Worm (Caenorhabditis elegans) whole organism, young adult: ENCODE data around the gene C07A9.10.

Experiments used
- B0336.3 ChIP-seq: fragments of 200-800 bp; sonication (Bioruptor generic); IDR thresholded peaks from 2 replicates; pipeline ENCODE4 v1.3.6; 2022; ENCODE audit warnings: missing genetic modification characterization, missing compliant biosample characterization
- C17E4.6 ChIP-seq: fragments of 200-800 bp; sonication (Bioruptor generic); IDR thresholded peaks from 2 replicates; pipeline ENCODE4 v1.3.6; 2022; ENCODE audit warnings: missing genetic modification reagents, missing genetic modification characterization, missing compliant biosample characterization
- D2030.7 ChIP-seq: fragments of 200-800 bp; sonication (Bioruptor generic); IDR thresholded peaks from 2 replicates; pipeline ENCODE4 v1.3.6; 2022; ENCODE audit warnings: missing genetic modification reagents, missing genetic modification characterization, missing compliant biosample characterization
- F23B12.7 ChIP-seq: sonication (generic microtip); optimal IDR thresholded peaks from 2 replicates; lab custom pipeline; 2017; ENCODE audit warnings: missing genetic modification characterization, mild to moderate bottlenecking, missing compliant biosample characterization, antibody characterized with exemption, moderate library complexity; ENCODE audit not compliant: insufficient read depth
- F57C9.4 ChIP-seq: sonication (generic microtip); optimal IDR thresholded peaks from 2 replicates; lab custom pipeline; 2017; ENCODE audit warnings: mild to moderate bottlenecking, missing genetic modification characterization, missing compliant biosample characterization
- K11D2.4 ChIP-seq: fragments of 200-800 bp; sonication (Bioruptor generic); IDR thresholded peaks from 2 replicates; pipeline ENCODE4 v1.3.6; 2022; ENCODE audit warnings: missing genetic modification reagents, missing genetic modification characterization, missing compliant biosample characterization
- K12H6.12 ChIP-seq: fragments of 200-800 bp; sonication (Bioruptor generic); optimal IDR thresholded peaks from 2 replicates; lab custom pipeline; 2018; ENCODE audit warnings: mild to moderate bottlenecking, missing genetic modification characterization, missing compliant biosample characterization
- T07F8.4 ChIP-seq: sonication (generic microtip); optimal IDR thresholded peaks from 2 replicates; lab custom pipeline; 2016; ENCODE audit warnings: mild to moderate bottlenecking, missing genetic modification characterization, moderate library complexity, missing compliant biosample characterization
- Y53G8AR.9 ChIP-seq: fragments of 200-800 bp; sonication (Bioruptor generic); conservative IDR thresholded peaks from 2 replicates; pipeline ENCODE4 v1.3.6; 2022; ENCODE audit warnings: missing genetic modification reagents, missing genetic modification characterization, missing compliant biosample characterization
- Y67H2A.10 ChIP-seq: fragments of 200-800 bp; sonication (Bioruptor generic); conservative IDR thresholded peaks from 2 replicates; pipeline ENCODE4 v1.3.6; 2022; ENCODE audit warnings: missing genetic modification reagents, missing genetic modification characterization, missing compliant biosample characterization
- Y79H2A.3 ChIP-seq: fragments of 200-800 bp; sonication (Bioruptor generic); conservative IDR thresholded peaks from 2 replicates; pipeline ENCODE4 v1.3.6; 2022; ENCODE audit warnings: missing genetic modification reagents, missing genetic modification characterization, missing compliant biosample characterization
- ZK185.1 ChIP-seq: sonication (generic microtip); optimal IDR thresholded peaks from 2 replicates; lab custom pipeline; 2016; ENCODE audit warnings: mild to moderate bottlenecking, missing genetic modification characterization, missing compliant biosample characterization; ENCODE audit not compliant: poor library complexity, severe bottlenecking
- akir-1 ChIP-seq: fragments of 200-800 bp; sonication (Bioruptor generic); optimal IDR thresholded peaks from 2 replicates; lab custom pipeline; 2018; ENCODE audit warnings: mild to moderate bottlenecking, missing genetic modification characterization, moderate library complexity, missing compliant biosample characterization
- atf-7 ChIP-seq: sonication (generic microtip); optimal IDR thresholded peaks from 2 replicates; lab custom pipeline; 2017; ENCODE audit warnings: mild to moderate bottlenecking, missing genetic modification characterization, missing compliant biosample characterization
- bed-2 ChIP-seq: fragments of 200-800 bp; sonication (Bioruptor generic); IDR thresholded peaks from 2 replicates; pipeline ENCODE4 v1.3.6; 2022; ENCODE audit warnings: missing genetic modification reagents, missing genetic modification characterization, missing compliant biosample characterization
- cebp-1 ChIP-seq, 2 experiments: fragments of 200-800 bp in 1 of 2; sonication (Bioruptor generic) in 1 of 2; sonication (generic microtip) in 1 of 2; IDR thresholded peaks in 1 of 2; optimal IDR thresholded peaks in 1 of 2; 2 replicates each; pipeline versions ENCODE4 v1.3.6 to Lab custom; 2017 to 2022; ENCODE audit warnings: missing compliant biosample characterization in 2 of 2, missing genetic modification characterization in 2 of 2, mild to moderate bottlenecking in 1 of 2, missing genetic modification reagents in 1 of 2, moderate library complexity in 1 of 2
- cebp-2 ChIP-seq: fragments of 200-800 bp; sonication (Bioruptor generic); IDR thresholded peaks from 2 replicates; pipeline ENCODE4 v1.3.6; 2022; ENCODE audit warnings: missing genetic modification characterization, missing compliant biosample characterization
- ceh-27 ChIP-seq: fragments of 200-800 bp; sonication (Bioruptor generic); optimal IDR thresholded peaks from 2 replicates; lab custom pipeline; 2018; ENCODE audit warnings: mild to moderate bottlenecking, missing genetic modification characterization, moderate library complexity, missing compliant biosample characterization
- ceh-40 ChIP-seq: fragments of 200-800 bp; sonication (Bioruptor generic); IDR thresholded peaks from 2 replicates; pipeline ENCODE4 v1.3.6; 2022; ENCODE audit warnings: missing genetic modification characterization, missing compliant biosample characterization
- ceh-58 ChIP-seq: fragments of 200-800 bp; sonication (Bioruptor generic); IDR thresholded peaks from 2 replicates; pipeline ENCODE4 v1.3.6; 2022; ENCODE audit warnings: missing genetic modification characterization, missing compliant biosample characterization
- die-1 ChIP-seq: sonication (generic microtip); optimal IDR thresholded peaks from 2 replicates; lab custom pipeline; 2016; ENCODE audit warnings: missing genotype, mild to moderate bottlenecking, missing genetic modification characterization, missing compliant biosample characterization
- dox-1 ChIP-seq: fragments of 200-800 bp; sonication (Bioruptor generic); IDR thresholded peaks from 2 replicates; pipeline ENCODE4 v1.3.6; 2022; ENCODE audit warnings: missing genetic modification reagents, missing genetic modification characterization, missing compliant biosample characterization
- efl-1 ChIP-seq: fragments of 150-350 bp; optimal IDR thresholded peaks from 2 replicates; lab custom pipeline; 2014; ENCODE audit warnings: missing biosample characterization, missing genetic modification reagents, missing genetic modification characterization
- ets-4 ChIP-seq: fragments of 200-800 bp; sonication (Bioruptor generic); optimal IDR thresholded peaks from 2 replicates; lab custom pipeline; 2018; ENCODE audit warnings: mild to moderate bottlenecking, missing genetic modification characterization, missing compliant biosample characterization
- him-1 ChIP-seq: sonication (generic microtip); optimal IDR thresholded peaks from 2 replicates; lab custom pipeline; 2016; ENCODE audit warnings: missing genotype, missing genetic modification reagents, missing genetic modification characterization, missing compliant biosample characterization
- hrde-1 ChIP-seq: sonication (generic microtip); optimal IDR thresholded peaks from 2 replicates; lab custom pipeline; 2016; ENCODE audit warnings: missing genetic modification characterization, mild to moderate bottlenecking, missing compliant biosample characterization, moderate library complexity, missing genotype, missing genetic modification reagents, borderline replicate concordance
- hsf-1 ChIP-seq: fragments of 200-800 bp; sonication (Bioruptor generic); IDR thresholded peaks from 2 replicates; pipeline ENCODE4 v1.3.6; 2022; ENCODE audit warnings: missing genetic modification reagents, missing genetic modification characterization, missing compliant biosample characterization
- lin-35 ChIP-seq, 3 experiments: fragments of 150-350 bp in 2 of 3; sonication (generic microtip) in 1 of 3; optimal IDR thresholded peaks; 2 replicates each; lab custom pipeline; 2014 to 2018; ENCODE audit warnings: missing biosample characterization in 3 of 3, missing genetic modification characterization in 3 of 3, missing genetic modification reagents in 3 of 3
- lin-40 ChIP-seq: sonication (generic microtip); optimal IDR thresholded peaks from 2 replicates; lab custom pipeline; 2016; ENCODE audit warnings: missing genetic modification characterization, mild to moderate bottlenecking, missing compliant biosample characterization, missing genotype, missing genetic modification reagents
- mcd-1 ChIP-seq: fragments of 200-800 bp; sonication (Bioruptor generic); IDR thresholded peaks from 2 replicates; pipeline ENCODE4 v1.3.6; 2022; ENCODE audit warnings: missing genetic modification reagents, missing genetic modification characterization, missing compliant biosample characterization
- nfyb-1 ChIP-seq: fragments of 200-800 bp; sonication (Bioruptor generic); IDR thresholded peaks from 2 replicates; pipeline ENCODE4 v1.3.6; 2022; ENCODE audit warnings: missing genetic modification reagents, missing genetic modification characterization, missing compliant biosample characterization
- nhr-80 ChIP-seq: sonication (generic microtip); optimal IDR thresholded peaks from 2 replicates; lab custom pipeline; 2016; ENCODE audit warnings: missing genetic modification characterization, missing compliant biosample characterization
- nhr-90 ChIP-seq: sonication (generic microtip); optimal IDR thresholded peaks from 2 replicates; lab custom pipeline; 2016; ENCODE audit warnings: missing genotype, mild to moderate bottlenecking, missing genetic modification characterization, missing compliant biosample characterization
- pbrm-1 ChIP-seq: fragments of 200-800 bp; sonication (Bioruptor generic); IDR thresholded peaks from 2 replicates; pipeline ENCODE4 v1.3.6; 2022; ENCODE audit warnings: missing genetic modification reagents, missing genetic modification characterization, missing compliant biosample characterization
- repo-1 ChIP-seq: sonication (generic microtip); optimal IDR thresholded peaks from 2 replicates; lab custom pipeline; 2017; ENCODE audit warnings: mild to moderate bottlenecking, missing genetic modification characterization, missing compliant biosample characterization
- sdz-38 ChIP-seq: sonication (generic microtip); optimal IDR thresholded peaks from 2 replicates; lab custom pipeline; 2016; ENCODE audit warnings: missing genotype, missing genetic modification characterization, missing compliant biosample characterization
- snpc-4 ChIP-seq, 5 experiments: fragments of 150-350 bp in 1 of 5; sonication (generic microtip) in 4 of 5; optimal IDR thresholded peaks; 2 replicates each; lab custom pipeline; 2014 to 2018; ENCODE audit warnings: missing genetic modification characterization in 5 of 5, missing biosample characterization in 3 of 5, antibody characterized with exemption in 2 of 5, mild to moderate bottlenecking in 2 of 5, missing compliant biosample characterization in 2 of 5, missing genotype in 2 of 5, moderate library complexity in 2 of 5, missing genetic modification reagents in 1 of 5
- sptf-2 ChIP-seq: fragments of 200-800 bp; sonication (Bioruptor generic); optimal IDR thresholded peaks from 2 replicates; lab custom pipeline; 2018; ENCODE audit warnings: mild to moderate bottlenecking, missing genetic modification characterization, missing compliant biosample characterization
- tbp1 ChIP-seq: fragments of 200-800 bp; sonication (Bioruptor generic); optimal IDR thresholded peaks from 2 replicates; lab custom pipeline; 2018; ENCODE audit warnings: mild to moderate bottlenecking, missing genetic modification characterization, missing compliant biosample characterization
- unc-130 ChIP-seq: sonication (generic microtip); optimal IDR thresholded peaks from 2 replicates; lab custom pipeline; 2016; ENCODE audit warnings: missing genetic modification reagents, missing genetic modification characterization, missing compliant biosample characterization
- zim-3 ChIP-seq: sonication (generic microtip); optimal IDR thresholded peaks from 2 replicates; lab custom pipeline; 2017; ENCODE audit warnings: mild to moderate bottlenecking, missing genetic modification characterization, moderate library complexity, missing compliant biosample characterization
- ztf-18 ChIP-seq: sonication (generic microtip); optimal IDR thresholded peaks from 2 replicates; lab custom pipeline; 2016; ENCODE audit warnings: missing genotype, mild to moderate bottlenecking, missing genetic modification characterization, missing compliant biosample characterization
- ztf-25 ChIP-seq: fragments of 200-800 bp; sonication (Bioruptor generic); IDR thresholded peaks from 2 replicates; pipeline ENCODE4 v1.3.6; 2022; ENCODE audit warnings: missing genetic modification reagents, missing genetic modification characterization, missing compliant biosample characterization
- ztf-26 ChIP-seq: sonication (generic microtip); optimal IDR thresholded peaks from 2 replicates; lab custom pipeline; 2017; ENCODE audit warnings: missing genetic modification characterization, missing compliant biosample characterization

C07A9.10 gene

ce11 chrIII:9721991-9722390 lies 36.1 kb upstream of the C07A9.10 start:
- TF ChIP-seq ceh-27 (GFP tag; lab: Kevin White, UChicago) (no peak), nhr-80 (tag; lab: Kevin White, UChicago) (peak; percentile 92), snpc-4 (GFP tag; optimal IDR thresholded peaks at IDR 0.05; lab: Kevin White, UChicago) (no peak), snpc-4 (tag; optimal IDR thresholded peaks at IDR 0.05; lab: Kevin White, UChicago) (peak in 1 of 4 experiments; percentile 44), sptf-2 (GFP tag; lab: Kevin White, UChicago) (no peak)

DNA sequence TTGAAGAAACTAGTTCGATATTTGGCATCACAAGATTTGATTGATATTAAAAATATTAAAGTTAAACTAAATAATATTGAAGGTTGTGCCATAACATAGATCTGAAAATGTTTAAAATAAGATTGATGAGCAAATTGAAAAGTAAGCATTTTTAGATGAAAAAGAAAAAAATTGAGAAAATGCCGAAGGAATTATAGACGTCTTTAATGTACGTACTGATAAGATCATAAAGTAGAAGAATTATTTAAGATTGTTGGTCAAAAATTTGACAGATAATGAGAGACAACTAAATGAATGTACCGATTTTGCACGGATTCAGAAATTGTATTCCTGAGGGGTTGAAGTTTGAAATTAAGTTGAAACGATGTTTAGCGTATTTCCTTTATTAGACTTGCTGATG lies 34.3 kb upstream of the C07A9.10 start, which contains the start of gene ncx-7:
Gene ncx-7, minus strand, starts transcription at position 101 of the 400 bp plus-strand sequence.
- no peak for TF ChIP-seq cebp-2
- no peak for TF ChIP-seq Y79H2A.3 (GFP tag; lab: Robert Waterston, UW)
- no peak for TF ChIP-seq mcd-1 (GFP tag; lab: Robert Waterston, UW)
- no peak for TF ChIP-seq ets-4 (GFP tag; lab: Kevin White, UChicago)
- TF ChIP-seq sdz-38: no peak
- TF ChIP-seq nhr-80 (tag; lab: Kevin White, UChicago): peak; percentile 33
- TF ChIP-seq K11D2.4: no peak

- peak; percentile 46 for TF ChIP-seq ztf-26
- peak; percentile 23 for TF ChIP-seq hrde-1 (tag; lab: Kevin White, UChicago)
- TF ChIP-seq him-1 (tag; lab: Kevin White, UChicago): peak; percentile 97
- TF ChIP-seq nfyb-1 (GFP tag; lab: Robert Waterston, UW): no peak; the same call in 1 of the 2 replicates
- no peak for TF ChIP-seq cebp-1 (GFP tag; IDR thresholded peaks at IDR 0.05; lab: Robert Waterston, UW)
- no peak for TF ChIP-seq cebp-1 (tag; optimal IDR thresholded peaks at IDR 0.05; lab: Kevin White, UChicago)
- TF ChIP-seq B0336.3 (GFP tag; lab: Robert Waterston, UW): peak; percentile 87
- no peak for TF ChIP-seq lin-35 (GFP tag; optimal IDR thresholded peaks at IDR 0.05; lab: Kevin White, UChicago)
- no peak for TF ChIP-seq Y53G8AR.9
- peak; percentile 34 for TF ChIP-seq F57C9.4 (tag; lab: Kevin White, UChicago)
- TF ChIP-seq ZK185.1 (tag; lab: Kevin White, UChicago): peak; percentile 72
- TF ChIP-seq F23B12.7 (tag; lab: Kevin White, UChicago): peak; percentile 84
- peak; percentile 81 for TF ChIP-seq tbp1 (GFP tag; lab: Kevin White, UChicago)
- TF ChIP-seq ceh-58 (GFP tag; lab: Robert Waterston, UW): no peak
- peak; percentile 9 for TF ChIP-seq efl-1
- peak; percentile 20 for TF ChIP-seq akir-1 (GFP tag; lab: Kevin White, UChicago)
- peak; percentile 55; the same call in 1 of the 2 replicates for TF ChIP-seq C17E4.6
- TF ChIP-seq pbrm-1 (GFP tag; lab: Robert Waterston, UW): peak; percentile 95
- 0 out of 2 replicates have a peak, but pooled peaks have one; percentile 26 for TF ChIP-seq hsf-1 (GFP tag; lab: Robert Waterston, UW)
- TF ChIP-seq ceh-27 (GFP tag; lab: Kevin White, UChicago): no peak
- TF ChIP-seq bed-2: no peak
- peak; percentile 76 for TF ChIP-seq repo-1 (tag; lab: Kevin White, UChicago)
- no peak for TF ChIP-seq unc-130 (GFP tag; lab: Kevin White, UChicago)
- peak; percentile 19 for TF ChIP-seq atf-7 (tag; lab: Kevin White, UChicago)
- TF ChIP-seq ztf-25 (GFP tag; lab: Robert Waterston, UW): no peak
- TF ChIP-seq T07F8.4: no peak
- TF ChIP-seq ztf-18 (tag; lab: Kevin White, UChicago): peak; percentile 14
- peak; percentile 87 for TF ChIP-seq D2030.7 (GFP tag; lab: Robert Waterston, UW)
- no peak; the same call in 1 of the 2 replicates for TF ChIP-seq dox-1
- no peak for TF ChIP-seq die-1 (tag; lab: Kevin White, UChicago)
- peak; percentile 40 for TF ChIP-seq zim-3 (tag; lab: Kevin White, UChicago)
- no peak for TF ChIP-seq ceh-40
- peak; percentile 66 for TF ChIP-seq lin-40
- no peak for TF ChIP-seq K12H6.12 (tag; lab: Kevin White, UChicago)
- TF ChIP-seq nhr-90 (tag; lab: Kevin White, UChicago): no peak
- no peak for TF ChIP-seq Y67H2A.10 (GFP tag; lab: Robert Waterston, UW)
Measured at ce11 chrIII:9717243-9717642, 31.4 kb upstream of the C07A9.10 start.
